Fruit fly (Drosophila melanogaster): ENCODE measurements around the gene Cbs.

Cbs gene

dm6 chrX:21053849-21054581 is 9.1 kb downstream of the Cbs start, which contains the start of the genes Stt3A and bves:
Gene Stt3A (minus strand): TSS chrX:21053937.
Gene bves (plus strand): TSS chrX:21053963.
- TF ChIP-seq EcR (GFP tag; optimal IDR thresholded peaks at IDR 0.05) (peak; percentile 71), CG10348 (GFP tag; IDR thresholded peaks at IDR 0.05) (peak; percentile 76), CG32121 (GFP tag; IDR thresholded peaks at IDR 0.05) (peak; percentile 97), Pif1A (GFP tag; optimal IDR thresholded peaks at IDR 0.05) (peak; percentile 99), CG14655 (GFP tag; optimal IDR thresholded peaks at IDR 0.05) (peak; percentile 98), D1 (tag; optimal IDR thresholded peaks at IDR 0.05) (peak; percentile 93), CG9948 (tag; optimal IDR thresholded peaks at IDR 0.05) (peak; percentile 97), CG17806 (tag; optimal IDR thresholded peaks at IDR 0.05) (peak; percentile 98), CG13204 (GFP tag; optimal IDR thresholded peaks at IDR 0.05) (peak; percentile 96), CG15710 (tag; optimal IDR thresholded peaks at IDR 0.05) (peak; percentile 97), Ets98B (GFP tag; IDR thresholded peaks at IDR 0.05) (peak; percentile 97), CG8301 (tag; optimal IDR thresholded peaks at IDR 0.05) (peak; percentile 98), fd96Ca (GFP tag; IDR thresholded peaks at IDR 0.05) (peak; percentile 98), Snoo (tag; optimal IDR thresholded peaks at IDR 0.05) (peak; percentile 99), CG12605 (GFP tag; IDR thresholded peaks at IDR 0.05) (peak; percentile 98), rn (GFP tag; IDR thresholded peaks at IDR 0.05) (peak; percentile 86), gl (tag; optimal IDR thresholded peaks at IDR 0.05) (peak; percentile 97), CG34367 (tag; optimal IDR thresholded peaks at IDR 0.05) (peak; percentile 98), Pif1B (GFP tag; optimal IDR thresholded peaks at IDR 0.05) (peak; percentile 99), CG8159 (tag; optimal IDR thresholded peaks at IDR 0.05) (peak; percentile 97), CG4496 (GFP tag; IDR thresholded peaks at IDR 0.05) (peak; percentile 99)

- no peak for TF ChIP-seq CG34367 (tag; optimal IDR thresholded peaks at IDR 0.05)
- TF ChIP-seq rn (GFP tag; IDR thresholded peaks at IDR 0.05): no peak
- no peak for TF ChIP-seq Pif1A (GFP tag; optimal IDR thresholded peaks at IDR 0.05)
- TF ChIP-seq CG9948 (tag; optimal IDR thresholded peaks at IDR 0.05): no peak
- TF ChIP-seq gl (tag; optimal IDR thresholded peaks at IDR 0.05): peak; percentile 51
- peak; percentile 61 for TF ChIP-seq Ets98B (GFP tag; IDR thresholded peaks at IDR 0.05)
- no peak for TF ChIP-seq Snoo (tag; optimal IDR thresholded peaks at IDR 0.05)
- TF ChIP-seq CG8301 (tag; optimal IDR thresholded peaks at IDR 0.05): peak; percentile 22
- peak; percentile 21 for TF ChIP-seq CG15710 (tag; optimal IDR thresholded peaks at IDR 0.05)
- TF ChIP-seq CG32121 (GFP tag; IDR thresholded peaks at IDR 0.05): peak; percentile 58; the same call in 1 of the 2 replicates
- peak; percentile 74; the same call in 2 of the 3 replicates for TF ChIP-seq fd96Ca (GFP tag; IDR thresholded peaks at IDR 0.05)
- TF ChIP-seq Pif1B (GFP tag; optimal IDR thresholded peaks at IDR 0.05): no peak
- no peak for TF ChIP-seq D1 (tag; optimal IDR thresholded peaks at IDR 0.05)
- TF ChIP-seq CG17806 (tag; optimal IDR thresholded peaks at IDR 0.05): no peak
- TF ChIP-seq CG14655 (GFP tag; optimal IDR thresholded peaks at IDR 0.05): peak; percentile 36
- TF ChIP-seq CG10348 (GFP tag; IDR thresholded peaks at IDR 0.05): no peak
- no peak for TF ChIP-seq CG8159 (tag; optimal IDR thresholded peaks at IDR 0.05)
- peak; percentile 69 for TF ChIP-seq CG13204 (GFP tag; optimal IDR thresholded peaks at IDR 0.05)
- TF ChIP-seq EcR (GFP tag; optimal IDR thresholded peaks at IDR 0.05): peak; percentile 64
- peak; percentile 58; the same call in 1 of the 2 replicates for TF ChIP-seq CG12605 (GFP tag; IDR thresholded peaks at IDR 0.05)
- peak; percentile 50; the same call in 2 of the 3 replicates for TF ChIP-seq CG4496 (GFP tag; IDR thresholded peaks at IDR 0.05)
Observed at dm6 chrX:21054963-21055480, 10.1 kb downstream of the Cbs start.

- no peak for TF ChIP-seq gl (tag; optimal IDR thresholded peaks at IDR 0.05)
Observed at dm6 chrX:21056732-21057131, 11.8 kb downstream of the Cbs start.

dm6 chrX:21058437-21058836 is 13.5 kb downstream of the Cbs start:
- TF ChIP-seq CG13204 (GFP tag; optimal IDR thresholded peaks at IDR 0.05) (no peak), EcR (GFP tag; optimal IDR thresholded peaks at IDR 0.05) (no peak), CG10348 (GFP tag; IDR thresholded peaks at IDR 0.05) (no peak), rn (GFP tag; IDR thresholded peaks at IDR 0.05) (no peak), Pif1A (GFP tag; optimal IDR thresholded peaks at IDR 0.05) (no peak), CG4496 (GFP tag; IDR thresholded peaks at IDR 0.05) (no peak), gl (tag; optimal IDR thresholded peaks at IDR 0.05) (no peak), CG8301 (tag; optimal IDR thresholded peaks at IDR 0.05) (no peak), CG15710 (tag; optimal IDR thresholded peaks at IDR 0.05) (no peak), Ets98B (GFP tag; IDR thresholded peaks at IDR 0.05) (no peak), fd96Ca (GFP tag; IDR thresholded peaks at IDR 0.05) (no peak), Snoo (tag; optimal IDR thresholded peaks at IDR 0.05) (no peak), CG14655 (GFP tag; optimal IDR thresholded peaks at IDR 0.05) (no peak), CG34367 (tag; optimal IDR thresholded peaks at IDR 0.05) (no peak), CG12605 (GFP tag; IDR thresholded peaks at IDR 0.05) (no peak)

- TF ChIP-seq CG9948 (tag; optimal IDR thresholded peaks at IDR 0.05) (peak; percentile 74), CG10348 (GFP tag; IDR thresholded peaks at IDR 0.05) (no peak), CG15710 (tag; optimal IDR thresholded peaks at IDR 0.05) (peak; percentile 78), CG34367 (tag; optimal IDR thresholded peaks at IDR 0.05) (peak; percentile 78), CG17806 (tag; optimal IDR thresholded peaks at IDR 0.05) (peak; percentile 67), CG14655 (GFP tag; optimal IDR thresholded peaks at IDR 0.05) (peak; percentile 80), EcR (GFP tag; optimal IDR thresholded peaks at IDR 0.05) (peak; percentile 61), gl (tag; optimal IDR thresholded peaks at IDR 0.05) (peak; percentile 34), CG13204 (GFP tag; optimal IDR thresholded peaks at IDR 0.05) (peak; percentile 60), rn (GFP tag; IDR thresholded peaks at IDR 0.05) (no peak), CG32121 (GFP tag; IDR thresholded peaks at IDR 0.05) (peak; percentile 49; the same call in 1 of the 2 replicates), CG8301 (tag; optimal IDR thresholded peaks at IDR 0.05) (peak; percentile 80), Ets98B (GFP tag; IDR thresholded peaks at IDR 0.05) (peak; percentile 71), CG12605 (GFP tag; IDR thresholded peaks at IDR 0.05) (0 out of 2 replicates have a peak, but pooled peaks have one; percentile 33), fd96Ca (GFP tag; IDR thresholded peaks at IDR 0.05) (peak; percentile 83), CG4496 (GFP tag; IDR thresholded peaks at IDR 0.05) (peak; percentile 82), Pif1B (GFP tag; optimal IDR thresholded peaks at IDR 0.05) (peak; percentile 85), D1 (tag; optimal IDR thresholded peaks at IDR 0.05) (peak; percentile 23), Pif1A (GFP tag; optimal IDR thresholded peaks at IDR 0.05) (peak; percentile 78), Snoo (tag; optimal IDR thresholded peaks at IDR 0.05) (peak; percentile 88), CG8159 (tag; optimal IDR thresholded peaks at IDR 0.05) (peak; percentile 73)
Observed at dm6 chrX:21058991-21059390, 14.1 kb downstream of the Cbs start.

Data from whole organism, pupa.